Worm (Caenorhabditis elegans) whole organism, L3 larva: ENCODE data around the gene B0554.7.

Experiments used
- ZK546.5 ChIP-seq: sonication (generic microtip); optimal IDR thresholded peaks from 2 replicates; lab custom pipeline; 2017; ENCODE audit warnings: missing biosample characterization, missing genetic modification characterization
- aly-2 ChIP-seq: fragments of 150-350 bp; optimal IDR thresholded peaks from 2 replicates; lab custom pipeline; 2014; ENCODE audit warnings: missing biosample characterization, missing genetic modification characterization
- ama-1 ChIP-seq: fragments of 150-350 bp; optimal IDR thresholded peaks from 2 replicates; lab custom pipeline; 2018
- ceh-16 ChIP-seq: sonication (generic microtip); optimal IDR thresholded peaks from 2 replicates; lab custom pipeline; 2017; ENCODE audit warnings: missing biosample characterization, missing genetic modification characterization
- ceh-82 ChIP-seq: fragments of 150-350 bp; optimal IDR thresholded peaks from 2 replicates; lab custom pipeline; 2014; ENCODE audit warnings: missing biosample characterization, missing genetic modification characterization
- ceh-9 ChIP-seq: sonication (generic microtip); optimal IDR thresholded peaks from 2 replicates; lab custom pipeline; 2018; ENCODE audit warnings: missing biosample characterization, missing genetic modification characterization
- daf-12 ChIP-seq: fragments of 150-350 bp; optimal IDR thresholded peaks from 2 replicates; lab custom pipeline; 2014; ENCODE audit warnings: missing biosample characterization, missing genetic modification reagents, missing genetic modification characterization
- egl-27 ChIP-seq: sonication (generic microtip); optimal IDR thresholded peaks from 4 replicates; lab custom pipeline; 2017; ENCODE audit warnings: missing biosample characterization, missing genetic modification reagents, missing genetic modification characterization
- egl-5 ChIP-seq: fragments of 150-350 bp; optimal IDR thresholded peaks from 2 replicates; lab custom pipeline; 2017; ENCODE audit warnings: missing biosample characterization, missing genetic modification reagents, missing genetic modification characterization, inconsistent platforms
- elt-1 ChIP-seq: fragments of 150-350 bp; optimal IDR thresholded peaks from 2 replicates; lab custom pipeline; 2014; ENCODE audit warnings: missing biosample characterization, missing genetic modification characterization
- elt-2 ChIP-seq: sonication (generic microtip); optimal IDR thresholded peaks from 2 replicates; lab custom pipeline; 2016; ENCODE audit warnings: missing genetic modification reagents, mild to moderate bottlenecking, missing genetic modification characterization, missing compliant biosample characterization
- elt-3 ChIP-seq, 3 experiments: fragments of 150-350 bp in 1 of 3; sonication (generic microtip) in 2 of 3; optimal IDR thresholded peaks; 2 replicates in 2 of 3; 4 replicates in 1 of 3; lab custom pipeline; 2014 to 2017; ENCODE audit warnings: missing biosample characterization in 3 of 3, missing genetic modification characterization in 3 of 3
- fkh-10 ChIP-seq: sonication (generic microtip); optimal IDR thresholded peaks from 2 replicates; lab custom pipeline; 2017; ENCODE audit warnings: missing biosample characterization, missing genetic modification reagents, missing genetic modification characterization
- hmg-11 ChIP-seq: sonication (generic microtip); optimal IDR thresholded peaks from 2 replicates; lab custom pipeline; 2016; ENCODE audit warnings: missing genetic modification characterization, missing compliant biosample characterization
- jun-1 ChIP-seq: fragments of 150-350 bp; optimal IDR thresholded peaks from 2 replicates; lab custom pipeline; 2014; ENCODE audit warnings: missing biosample characterization, missing genetic modification reagents, missing genetic modification characterization
- lin-15B ChIP-seq: fragments of 150-350 bp; optimal IDR thresholded peaks from 2 replicates; lab custom pipeline; 2014; ENCODE audit warnings: missing biosample characterization, missing genetic modification characterization
- lin-39 ChIP-seq: fragments of 150-350 bp; optimal IDR thresholded peaks from 2 replicates; lab custom pipeline; 2018; ENCODE audit warnings: missing biosample characterization, missing genetic modification reagents, missing genetic modification characterization
- lsy-12 ChIP-seq: sonication (generic microtip); optimal IDR thresholded peaks from 2 replicates; lab custom pipeline; 2016; ENCODE audit warnings: mild to moderate bottlenecking, missing genetic modification characterization, missing compliant biosample characterization
- mdl-1 ChIP-seq: fragments of 150-350 bp; optimal IDR thresholded peaks from 2 replicates; lab custom pipeline; 2014; ENCODE audit warnings: missing biosample characterization, missing genetic modification characterization
- mml-1 ChIP-seq: fragments of 150-350 bp; sonication (generic microtip); optimal IDR thresholded peaks from 3 replicates; lab custom pipeline; 2014; ENCODE audit warnings: missing biosample characterization, missing genetic modification characterization
- nfya-1 ChIP-seq: sonication (generic microtip); optimal IDR thresholded peaks from 2 replicates; lab custom pipeline; 2017; ENCODE audit warnings: missing genetic modification characterization, mild to moderate bottlenecking, missing compliant biosample characterization, antibody characterized with exemption, moderate library complexity; ENCODE audit not compliant: insufficient read depth
- nhr-23 ChIP-seq: fragments of 150-350 bp; optimal IDR thresholded peaks from 2 replicates; lab custom pipeline; 2014; ENCODE audit warnings: missing biosample characterization, missing genetic modification reagents, missing genetic modification characterization
- nhr-237 ChIP-seq: fragments of 150-350 bp; optimal IDR thresholded peaks from 2 replicates; lab custom pipeline; 2014; ENCODE audit warnings: missing biosample characterization, missing genetic modification characterization
- nhr-25 ChIP-seq: sonication (generic microtip); optimal IDR thresholded peaks from 2 replicates; lab custom pipeline; 2017; ENCODE audit warnings: missing biosample characterization, missing genetic modification characterization
- nhr-28 ChIP-seq: fragments of 150-350 bp; optimal IDR thresholded peaks from 2 replicates; lab custom pipeline; 2014; ENCODE audit warnings: missing biosample characterization, missing genetic modification characterization
- nhr-77 ChIP-seq: fragments of 150-350 bp; optimal IDR thresholded peaks from 2 replicates; lab custom pipeline; 2014; ENCODE audit warnings: missing biosample characterization, missing genetic modification characterization
- pha-4 ChIP-seq: fragments of 150-350 bp; optimal IDR thresholded peaks from 2 replicates; lab custom pipeline; 2014; ENCODE audit warnings: missing biosample characterization, missing genetic modification reagents, missing genetic modification characterization
- pqm-1 ChIP-seq: fragments of 150-350 bp; optimal IDR thresholded peaks from 2 replicates; lab custom pipeline; 2017; ENCODE audit warnings: missing biosample characterization, missing genetic modification characterization, inconsistent platforms
- sea-2 ChIP-seq: fragments of 150-350 bp; sonication (generic microtip); optimal IDR thresholded peaks from 4 replicates; lab custom pipeline; 2014; ENCODE audit warnings: missing biosample characterization, missing genetic modification reagents, missing genetic modification characterization
- skn-1 ChIP-seq: fragments of 150-350 bp; optimal IDR thresholded peaks from 2 replicates; lab custom pipeline; 2014; ENCODE audit warnings: missing biosample characterization, missing genetic modification characterization
- snpc-4 ChIP-seq: fragments of 150-350 bp; optimal IDR thresholded peaks from 2 replicates; lab custom pipeline; 2014; ENCODE audit warnings: missing biosample characterization, missing genetic modification characterization
- tbx-2 ChIP-seq: sonication (generic microtip); optimal IDR thresholded peaks from 2 replicates; lab custom pipeline; 2016; ENCODE audit warnings: mild to moderate bottlenecking, missing genetic modification characterization, missing compliant biosample characterization
- unc-62 ChIP-seq: fragments of 150-350 bp; sonication (generic microtip); optimal IDR thresholded peaks from 4 replicates; lab custom pipeline; 2014; ENCODE audit warnings: missing biosample characterization, missing genetic modification reagents, missing genetic modification characterization
- ztf-4 ChIP-seq: fragments of 150-350 bp; optimal IDR thresholded peaks from 2 replicates; lab custom pipeline; 2014; ENCODE audit warnings: missing biosample characterization, missing genetic modification characterization

The B0554.7 gene

DNA sequence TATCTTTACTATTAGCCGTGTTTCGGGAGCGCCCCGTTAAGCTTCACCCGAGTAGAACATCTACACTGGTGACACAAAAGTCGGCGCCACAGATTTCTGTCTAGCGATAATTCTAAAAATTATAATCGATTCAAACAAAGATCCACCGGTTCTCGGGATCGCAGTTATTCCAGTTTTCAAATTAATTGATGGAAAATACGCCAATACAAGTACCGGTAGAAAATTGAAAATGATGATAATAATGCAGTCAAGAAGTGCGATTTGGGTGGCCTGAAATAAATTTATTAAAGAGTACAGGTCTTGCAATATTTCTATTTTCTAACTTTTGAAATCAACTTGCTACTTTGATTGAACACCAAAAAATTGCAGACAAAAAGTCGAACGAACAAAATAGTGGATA is 26.7 kb upstream of the B0554.7 start:
- TF ChIP-seq elt-2 (no peak), fkh-10 (GFP tag; lab: Kevin White, UChicago) (no peak), tbx-2 (no peak), pqm-1 (tag; lab: Kevin White, UChicago) (no peak), mdl-1 (no peak), ceh-16 (tag; lab: Kevin White, UChicago) (no peak), jun-1 (tag; lab: Kevin White, UChicago) (no peak), ceh-82 (tag; lab: Kevin White, UChicago) (no peak), nfya-1 (tag; lab: Kevin White, UChicago) (no peak), sea-2 (GFP tag; lab: Kevin White, UChicago) (no peak), ama-1 (lab: Kevin White, UChicago) (no peak), daf-12 (tag; lab: Kevin White, UChicago) (no peak), nhr-237 (tag; lab: Kevin White, UChicago) (no peak), ztf-4 (tag; lab: Kevin White, UChicago) (no peak), pha-4 (tag; lab: Kevin White, UChicago) (no peak), ceh-9 (tag; lab: Kevin White, UChicago) (no peak), aly-2 (no peak)

ce11 chrV:465355-465754 is 24.5 kb upstream of the B0554.7 start:
- no peak for TF ChIP-seq mdl-1
- peak; percentile 33 for TF ChIP-seq nhr-23 (tag; lab: Kevin White, UChicago)
- peak; percentile 42 for TF ChIP-seq nhr-25 (tag; lab: Kevin White, UChicago)
- no peak for TF ChIP-seq lin-39 (tag; lab: Kevin White, UChicago)

ce11 chrV:464800-465199 is 24.0 kb upstream of the B0554.7 start, which contains the start of gene nhr-201:
nhr-201 (plus strand) TSS chrV:464828.
- TF ChIP-seq nhr-77 (tag; lab: Kevin White, UChicago) (no peak), egl-27 (tag; lab: Kevin White, UChicago) (no peak), lin-15B (tag; lab: Kevin White, UChicago) (no peak), elt-3 (tag; optimal IDR thresholded peaks at IDR 0.05; lab: Kevin White, UChicago) (no peak), mdl-1 (no peak), pha-4 (tag; lab: Kevin White, UChicago) (peak; percentile 65), aly-2 (no peak), nhr-28 (tag; lab: Kevin White, UChicago) (no peak), snpc-4 (no peak), mml-1 (no peak), nhr-237 (tag; lab: Kevin White, UChicago) (no peak), nfya-1 (tag; lab: Kevin White, UChicago) (no peak), elt-1 (tag; lab: Kevin White, UChicago) (no peak), jun-1 (tag; lab: Kevin White, UChicago) (no peak), elt-2 (peak; percentile 44), hmg-11 (tag; lab: Kevin White, UChicago) (no peak), ama-1 (lab: Kevin White, UChicago) (no peak), nhr-23 (tag; lab: Kevin White, UChicago) (no peak), skn-1 (no peak), pqm-1 (tag; lab: Kevin White, UChicago) (peak; percentile 59), lsy-12 (tag; lab: Kevin White, UChicago) (no peak), tbx-2 (no peak), ZK546.5 (no peak), fkh-10 (GFP tag; lab: Kevin White, UChicago) (no peak), egl-5 (tag; lab: Kevin White, UChicago) (no peak), unc-62 (GFP tag; lab: Kevin White, UChicago) (no peak)

DNA sequence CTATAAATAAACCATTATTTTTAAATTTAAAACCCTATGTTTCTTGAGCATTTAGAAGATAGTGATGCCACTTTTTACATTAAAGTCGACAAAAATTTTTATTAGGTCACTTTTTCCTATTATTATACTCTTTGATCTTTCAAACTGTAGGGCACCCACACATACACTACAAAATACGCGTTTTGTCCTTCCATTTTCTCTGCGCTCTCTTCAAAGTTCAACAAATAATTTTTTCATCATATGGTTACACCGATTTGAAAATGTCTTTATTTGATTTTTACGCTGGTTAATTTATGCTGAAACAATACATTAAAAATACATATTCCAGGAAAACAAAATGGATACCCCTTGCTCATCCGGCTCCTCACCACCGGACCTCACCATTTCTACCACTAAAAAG is 21.4 kb upstream of the B0554.7 start, which contains the start of gene nhr-202:
nhr-202 (plus strand) TSS at position 326 of the 400 bp plus-strand sequence.
- TF ChIP-seq nhr-23 (tag; lab: Kevin White, UChicago): peak; percentile 38
- TF ChIP-seq skn-1: no peak
- TF ChIP-seq hmg-11 (tag; lab: Kevin White, UChicago): no peak
- peak; percentile 72 for TF ChIP-seq elt-2
- TF ChIP-seq mdl-1: no peak
- peak; percentile 62 for TF ChIP-seq pqm-1 (tag; lab: Kevin White, UChicago)
- TF ChIP-seq pha-4 (tag; lab: Kevin White, UChicago): peak; percentile 33
- no peak for TF ChIP-seq sea-2 (GFP tag; lab: Kevin White, UChicago)
- TF ChIP-seq, all 47 proteins: peak for 4
